Worm (Caenorhabditis elegans): ENCODE measurements around the gene dpy-31.

The dpy-31 gene

ce11 chrIII:7209721-7210120 lies 7.7 kb downstream of the dpy-31 start, which contains the start of gene R151.2:
R151.2 (plus strand) TSS chrIII:7209967.
- TF ChIP-seq unc-62 (GFP tag; optimal IDR thresholded peaks at IDR 0.05), result no peak

- TF ChIP-seq unc-62 (GFP tag; optimal IDR thresholded peaks at IDR 0.05), result no peak
These were observed 8.5 kb downstream of the dpy-31 start for ce11 chrIII:7210486-7210885.

ce11 chrIII:7212028-7212427 lies 10.0 kb downstream of the dpy-31 start:
- TF ChIP-seq unc-62 (GFP tag; optimal IDR thresholded peaks at IDR 0.05), result no peak

ce11 chrIII:7215532-7215931 lies 13.5 kb downstream of the dpy-31 start:
- TF ChIP-seq unc-62 (GFP tag; optimal IDR thresholded peaks at IDR 0.05), result no peak

ce11 chrIII:7216226-7216625 lies 14.2 kb downstream of the dpy-31 start, which contains the start of gene R151.1:
R151.1 (plus strand) TSS chrIII:7216526.
- TF ChIP-seq unc-62 (GFP tag; optimal IDR thresholded peaks at IDR 0.05), result no peak

DNA sequence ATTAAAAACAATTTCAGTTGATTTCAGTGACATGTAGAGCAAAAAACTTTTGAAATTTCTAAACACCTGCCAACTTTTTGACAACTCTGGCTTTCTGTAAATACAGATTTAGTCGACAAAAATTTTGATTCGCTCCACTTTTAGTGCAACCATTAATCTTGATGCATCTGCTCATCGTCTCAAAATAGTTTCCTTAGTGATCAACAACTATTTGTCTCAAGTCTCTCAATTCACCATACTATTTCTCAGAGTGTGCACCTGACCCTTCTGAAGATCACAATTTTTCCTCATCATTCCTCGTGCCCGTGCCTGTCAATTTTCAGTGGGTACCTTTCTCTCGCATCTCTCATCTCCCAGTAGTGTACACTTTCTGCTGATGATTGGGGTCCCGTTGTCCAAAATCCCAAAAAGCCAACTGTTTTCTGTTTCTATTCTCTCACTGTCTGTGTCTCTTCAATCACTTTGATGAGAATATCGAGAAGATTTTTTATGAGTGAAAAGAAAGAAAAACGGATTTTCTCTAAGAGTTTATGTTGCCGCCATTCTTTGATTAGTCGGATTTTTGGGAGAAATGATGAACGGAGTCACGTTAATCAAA lies 15.0 kb downstream of the dpy-31 start:
- no peak for TF ChIP-seq unc-62 (GFP tag; optimal IDR thresholded peaks at IDR 0.05)

ce11 chrIII:7221103-7221502 lies 19.1 kb downstream of the dpy-31 start:
- TF ChIP-seq unc-62 (GFP tag; optimal IDR thresholded peaks at IDR 0.05), result no peak

- no peak for TF ChIP-seq unc-62 (GFP tag; optimal IDR thresholded peaks at IDR 0.05)
These were observed 21.0 kb downstream of the dpy-31 start, which contains the start of gene der-2 for ce11 chrIII:7223029-7223428. der-2 (minus strand) TSS chrIII:7223129.

- no peak for TF ChIP-seq unc-62 (GFP tag; optimal IDR thresholded peaks at IDR 0.05)
These were observed 24.6 kb downstream of the dpy-31 start, which contains the start of gene hsp-75 for ce11 chrIII:7226607-7227006. hsp-75 (minus strand) TSS chrIII:7226707.

ce11 chrIII:7229687-7230086 lies 27.7 kb downstream of the dpy-31 start, which contains the start of gene R151.8:
R151.8 (minus strand) TSS chrIII:7229787.
- no peak for TF ChIP-seq unc-62 (GFP tag; optimal IDR thresholded peaks at IDR 0.05)

DNA sequence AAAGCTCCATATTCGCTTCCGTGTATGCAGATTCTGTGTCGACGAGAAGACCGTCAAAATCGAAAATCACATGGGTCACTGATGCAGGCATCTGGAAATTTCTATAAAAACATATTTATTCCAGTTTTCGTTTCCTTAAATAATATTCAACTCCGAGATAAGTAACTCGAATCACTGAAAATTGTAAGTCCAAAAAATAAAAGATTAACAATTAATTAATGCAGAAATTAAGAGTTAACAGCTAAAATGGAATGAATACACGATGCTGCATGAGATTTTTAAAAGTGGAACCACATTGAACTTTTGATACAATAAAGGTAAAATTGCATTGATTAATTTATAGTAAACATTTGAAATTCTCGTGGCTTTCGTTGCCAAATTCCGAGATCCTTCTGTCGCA lies 28.8 kb downstream of the dpy-31 start, which contains the start of gene R151.10:
Gene R151.10 (minus strand): TSS at position 101 of the 400 bp plus-strand sequence.
- no peak for TF ChIP-seq unc-62 (GFP tag; optimal IDR thresholded peaks at IDR 0.05)

- no peak for TF ChIP-seq unc-62 (GFP tag; optimal IDR thresholded peaks at IDR 0.05)
These were observed 30.8 kb downstream of the dpy-31 start, which contains the start of gene adr-2 for ce11 chrIII:7232782-7233181. adr-2 (minus strand) TSS chrIII:7232882.

DNA sequence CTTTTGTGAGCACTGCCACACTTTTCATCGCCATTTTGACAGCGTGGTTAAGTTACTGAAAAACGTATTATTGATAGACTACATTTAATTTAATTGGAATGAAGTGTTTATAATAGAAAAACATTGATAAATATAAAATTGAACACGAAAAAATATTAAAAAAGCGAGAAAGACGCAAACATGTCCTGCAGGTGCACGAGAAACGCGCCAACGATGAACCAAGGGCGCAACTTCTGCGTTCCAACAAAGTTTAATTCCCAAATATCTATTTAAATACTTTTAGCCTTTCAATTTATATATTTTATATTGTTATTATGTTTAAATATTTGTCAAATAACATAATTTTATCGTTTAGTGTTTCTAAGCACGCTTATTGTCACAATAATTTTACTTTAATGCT lies 32.1 kb downstream of the dpy-31 start, which contains the start of gene ndus-8:
Gene ndus-8 (minus strand): TSS at position 55 of the 400 bp plus-strand sequence.
- no peak for TF ChIP-seq unc-62 (GFP tag; optimal IDR thresholded peaks at IDR 0.05)

DNA sequence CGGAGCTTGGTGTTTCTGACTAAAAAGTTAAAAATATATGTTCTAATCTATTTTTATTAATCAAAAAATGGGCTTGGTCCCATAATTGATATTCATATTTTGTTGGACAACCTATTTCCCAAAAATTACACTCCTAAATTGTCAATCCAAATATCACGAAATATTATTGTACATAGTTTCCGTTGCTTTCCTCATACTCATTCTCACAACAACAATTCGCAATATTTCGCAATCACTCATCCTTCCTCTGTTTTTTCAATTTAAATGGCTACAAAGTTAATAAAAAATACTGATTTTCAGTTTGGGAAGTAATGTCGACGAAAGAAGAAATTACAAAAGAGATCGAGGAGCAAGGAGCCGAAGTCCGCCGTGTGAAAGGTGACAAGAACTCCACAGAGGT lies 36.7 kb downstream of the dpy-31 start, which contains the start of gene pars-1:
Gene pars-1 (plus strand): TSS at position 301 of the 400 bp plus-strand sequence.
- no peak for TF ChIP-seq unc-62 (GFP tag; optimal IDR thresholded peaks at IDR 0.05)

DNA sequence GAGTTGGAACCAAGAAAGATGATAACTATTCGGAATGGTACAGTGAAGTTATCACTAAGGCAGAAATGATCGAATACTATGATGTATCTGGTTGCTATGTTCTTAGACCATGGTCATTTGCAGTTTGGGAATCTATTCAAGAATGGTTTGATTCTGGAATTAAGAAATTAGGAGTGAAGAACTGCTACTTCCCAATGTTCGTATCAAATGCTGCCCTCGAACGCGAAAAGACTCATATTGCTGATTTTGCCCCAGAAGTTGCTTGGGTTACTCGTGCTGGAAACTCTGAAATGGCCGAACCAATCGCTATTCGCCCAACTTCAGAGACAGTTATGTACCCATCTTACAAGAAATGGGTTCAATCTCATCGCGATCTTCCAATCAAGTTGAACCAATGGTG lies 37.4 kb downstream of the dpy-31 start:
- TF ChIP-seq unc-62 (GFP tag; optimal IDR thresholded peaks at IDR 0.05), result no peak

ce11 chrIII:7241065-7241464 lies 39.1 kb downstream of the dpy-31 start, which contains the start of gene ztf-31:
ztf-31 (plus strand) TSS chrIII:7241365.
- no peak for TF ChIP-seq unc-62 (GFP tag; optimal IDR thresholded peaks at IDR 0.05)

- TF ChIP-seq unc-62 (GFP tag; optimal IDR thresholded peaks at IDR 0.05), result no peak
These were observed 41.0 kb downstream of the dpy-31 start, which contains the start of gene osm-10 for ce11 chrIII:7242988-7243387. osm-10 (plus strand) TSS chrIII:7243280.
